Worm (Caenorhabditis elegans): ENCODE results near the gene srh-34.

- TF ChIP-seq aha-1 (tag; optimal IDR thresholded peaks at IDR 0.05) = no peak
- TF ChIP-seq nhr-90 (tag; optimal IDR thresholded peaks at IDR 0.05; ENCODE audit: poor library complexity) = no peak
- TF ChIP-seq egl-27 (tag; optimal IDR thresholded peaks at IDR 0.05) = no peak
- no peak for TF ChIP-seq egl-13 (tag; optimal IDR thresholded peaks at IDR 0.05)
- TF ChIP-seq nhr-28 (tag; optimal IDR thresholded peaks at IDR 0.05) = no peak
- no peak for TF ChIP-seq ama-1 (optimal IDR thresholded peaks at IDR 0.05)
- TF ChIP-seq fos-1 (tag; optimal IDR thresholded peaks at IDR 0.05) = no peak
- TF ChIP-seq nhr-77 (tag; optimal IDR thresholded peaks at IDR 0.05) = no peak
- TF ChIP-seq lin-39 (tag; optimal IDR thresholded peaks at IDR 0.05) = no peak
- TF ChIP-seq lin-15B (tag; optimal IDR thresholded peaks at IDR 0.05) = no peak
- TF ChIP-seq blmp-1 (tag; optimal IDR thresholded peaks at IDR 0.05) = no peak
Measured at ce11 chrV:403028-403427, 43.4 kb downstream of the srh-34 start, which contains the start of gene srh-62.
